Worm (Caenorhabditis elegans) whole organism, L3 larva: Measurements from ENCODE around the gene tps-2.

Experiments
- R02D3.7 ChIP-seq: fragments of 150-350 bp; optimal IDR thresholded peaks from 2 replicates; lab custom pipeline; 2014; ENCODE audit warnings: missing biosample characterization, missing genetic modification characterization
- ZK546.5 ChIP-seq: sonication (generic microtip); optimal IDR thresholded peaks from 2 replicates; lab custom pipeline; 2017; ENCODE audit warnings: missing biosample characterization, missing genetic modification characterization
- aly-2 ChIP-seq: fragments of 150-350 bp; optimal IDR thresholded peaks from 2 replicates; lab custom pipeline; 2014; ENCODE audit warnings: missing biosample characterization, missing genetic modification characterization
- ama-1 ChIP-seq: fragments of 150-350 bp; optimal IDR thresholded peaks from 2 replicates; lab custom pipeline; 2018
- ceh-16 ChIP-seq: sonication (generic microtip); optimal IDR thresholded peaks from 2 replicates; lab custom pipeline; 2017; ENCODE audit warnings: missing biosample characterization, missing genetic modification characterization
- ceh-28 ChIP-seq: fragments of 150-350 bp; optimal IDR thresholded peaks from 2 replicates; lab custom pipeline; 2014; ENCODE audit warnings: missing biosample characterization, missing genetic modification reagents, missing genetic modification characterization
- ceh-82 ChIP-seq: fragments of 150-350 bp; optimal IDR thresholded peaks from 2 replicates; lab custom pipeline; 2014; ENCODE audit warnings: missing biosample characterization, missing genetic modification characterization
- ceh-9 ChIP-seq: sonication (generic microtip); optimal IDR thresholded peaks from 2 replicates; lab custom pipeline; 2018; ENCODE audit warnings: missing biosample characterization, missing genetic modification characterization
- daf-12 ChIP-seq: fragments of 150-350 bp; optimal IDR thresholded peaks from 2 replicates; lab custom pipeline; 2014; ENCODE audit warnings: missing biosample characterization, missing genetic modification reagents, missing genetic modification characterization
- egl-27 ChIP-seq: sonication (generic microtip); optimal IDR thresholded peaks from 4 replicates; lab custom pipeline; 2017; ENCODE audit warnings: missing biosample characterization, missing genetic modification reagents, missing genetic modification characterization
- egl-5 ChIP-seq: fragments of 150-350 bp; optimal IDR thresholded peaks from 2 replicates; lab custom pipeline; 2017; ENCODE audit warnings: missing biosample characterization, missing genetic modification reagents, missing genetic modification characterization, inconsistent platforms
- elt-1 ChIP-seq: fragments of 150-350 bp; optimal IDR thresholded peaks from 2 replicates; lab custom pipeline; 2014; ENCODE audit warnings: missing biosample characterization, missing genetic modification characterization
- elt-2 ChIP-seq: sonication (generic microtip); optimal IDR thresholded peaks from 2 replicates; lab custom pipeline; 2016; ENCODE audit warnings: missing genetic modification reagents, mild to moderate bottlenecking, missing genetic modification characterization, missing compliant biosample characterization
- elt-3 ChIP-seq, 3 experiments: fragments of 150-350 bp in 1 of 3; sonication (generic microtip) in 2 of 3; optimal IDR thresholded peaks; 2 replicates in 2 of 3; 4 replicates in 1 of 3; lab custom pipeline; 2014 to 2017; ENCODE audit warnings: missing biosample characterization in 3 of 3, missing genetic modification characterization in 3 of 3
- eor-1 ChIP-seq, 2 experiments: fragments of 150-350 bp; optimal IDR thresholded peaks; 2 replicates each; lab custom pipeline; 2014 to 2018; ENCODE audit warnings: missing biosample characterization in 2 of 2, missing genetic modification characterization in 2 of 2
- fkh-10 ChIP-seq: sonication (generic microtip); optimal IDR thresholded peaks from 2 replicates; lab custom pipeline; 2017; ENCODE audit warnings: missing biosample characterization, missing genetic modification reagents, missing genetic modification characterization
- fkh-2 ChIP-seq: fragments of 150-350 bp; optimal IDR thresholded peaks from 2 replicates; lab custom pipeline; 2014; ENCODE audit warnings: missing biosample characterization, missing genetic modification reagents, missing genetic modification characterization
- fos-1 ChIP-seq: fragments of 150-350 bp; optimal IDR thresholded peaks from 2 replicates; lab custom pipeline; 2014; ENCODE audit warnings: missing biosample characterization, missing genetic modification characterization
- hmg-11 ChIP-seq: sonication (generic microtip); optimal IDR thresholded peaks from 2 replicates; lab custom pipeline; 2016; ENCODE audit warnings: missing genetic modification characterization, missing compliant biosample characterization
- jun-1 ChIP-seq: fragments of 150-350 bp; optimal IDR thresholded peaks from 2 replicates; lab custom pipeline; 2014; ENCODE audit warnings: missing biosample characterization, missing genetic modification reagents, missing genetic modification characterization
- lin-15B ChIP-seq: fragments of 150-350 bp; optimal IDR thresholded peaks from 2 replicates; lab custom pipeline; 2014; ENCODE audit warnings: missing biosample characterization, missing genetic modification characterization
- lin-39 ChIP-seq: fragments of 150-350 bp; optimal IDR thresholded peaks from 2 replicates; lab custom pipeline; 2018; ENCODE audit warnings: missing biosample characterization, missing genetic modification reagents, missing genetic modification characterization
- lsy-12 ChIP-seq: sonication (generic microtip); optimal IDR thresholded peaks from 2 replicates; lab custom pipeline; 2016; ENCODE audit warnings: mild to moderate bottlenecking, missing genetic modification characterization, missing compliant biosample characterization
- mdl-1 ChIP-seq: fragments of 150-350 bp; optimal IDR thresholded peaks from 2 replicates; lab custom pipeline; 2014; ENCODE audit warnings: missing biosample characterization, missing genetic modification characterization
- mml-1 ChIP-seq: fragments of 150-350 bp; sonication (generic microtip); optimal IDR thresholded peaks from 3 replicates; lab custom pipeline; 2014; ENCODE audit warnings: missing biosample characterization, missing genetic modification characterization
- nfya-1 ChIP-seq: sonication (generic microtip); optimal IDR thresholded peaks from 2 replicates; lab custom pipeline; 2017; ENCODE audit warnings: missing genetic modification characterization, mild to moderate bottlenecking, missing compliant biosample characterization, antibody characterized with exemption, moderate library complexity; ENCODE audit not compliant: insufficient read depth
- nhr-11 ChIP-seq: fragments of 150-350 bp; optimal IDR thresholded peaks from 2 replicates; lab custom pipeline; 2014; ENCODE audit warnings: missing biosample characterization, missing genetic modification characterization
- nhr-12 ChIP-seq: fragments of 150-350 bp; optimal IDR thresholded peaks from 2 replicates; lab custom pipeline; 2014; ENCODE audit warnings: missing biosample characterization, missing genetic modification characterization
- nhr-23 ChIP-seq: fragments of 150-350 bp; optimal IDR thresholded peaks from 2 replicates; lab custom pipeline; 2014; ENCODE audit warnings: missing biosample characterization, missing genetic modification reagents, missing genetic modification characterization
- nhr-237 ChIP-seq: fragments of 150-350 bp; optimal IDR thresholded peaks from 2 replicates; lab custom pipeline; 2014; ENCODE audit warnings: missing biosample characterization, missing genetic modification characterization
- nhr-25 ChIP-seq: sonication (generic microtip); optimal IDR thresholded peaks from 2 replicates; lab custom pipeline; 2017; ENCODE audit warnings: missing biosample characterization, missing genetic modification characterization
- nhr-28 ChIP-seq: fragments of 150-350 bp; optimal IDR thresholded peaks from 2 replicates; lab custom pipeline; 2014; ENCODE audit warnings: missing biosample characterization, missing genetic modification characterization
- nhr-43 ChIP-seq: sonication (generic microtip); optimal IDR thresholded peaks from 2 replicates; lab custom pipeline; 2016; ENCODE audit warnings: mild to moderate bottlenecking, missing genetic modification characterization, missing compliant biosample characterization; ENCODE audit not compliant: poor library complexity, severe bottlenecking
- nhr-67 ChIP-seq: fragments of 150-350 bp; optimal IDR thresholded peaks from 2 replicates; lab custom pipeline; 2014; ENCODE audit warnings: missing biosample characterization, missing genetic modification characterization
- nhr-76 ChIP-seq: fragments of 150-350 bp; sonication (generic microtip); optimal IDR thresholded peaks from 5 replicates; lab custom pipeline; 2014; ENCODE audit warnings: missing biosample characterization, missing genetic modification characterization
- nhr-77 ChIP-seq: fragments of 150-350 bp; optimal IDR thresholded peaks from 2 replicates; lab custom pipeline; 2014; ENCODE audit warnings: missing biosample characterization, missing genetic modification characterization
- pha-4 ChIP-seq: fragments of 150-350 bp; optimal IDR thresholded peaks from 2 replicates; lab custom pipeline; 2014; ENCODE audit warnings: missing biosample characterization, missing genetic modification reagents, missing genetic modification characterization
- pqm-1 ChIP-seq: fragments of 150-350 bp; optimal IDR thresholded peaks from 2 replicates; lab custom pipeline; 2017; ENCODE audit warnings: missing biosample characterization, missing genetic modification characterization, inconsistent platforms
- sea-2 ChIP-seq: fragments of 150-350 bp; sonication (generic microtip); optimal IDR thresholded peaks from 4 replicates; lab custom pipeline; 2014; ENCODE audit warnings: missing biosample characterization, missing genetic modification reagents, missing genetic modification characterization
- skn-1 ChIP-seq: fragments of 150-350 bp; optimal IDR thresholded peaks from 2 replicates; lab custom pipeline; 2014; ENCODE audit warnings: missing biosample characterization, missing genetic modification characterization
- snpc-4 ChIP-seq: fragments of 150-350 bp; optimal IDR thresholded peaks from 2 replicates; lab custom pipeline; 2014; ENCODE audit warnings: missing biosample characterization, missing genetic modification characterization
- tbx-2 ChIP-seq: sonication (generic microtip); optimal IDR thresholded peaks from 2 replicates; lab custom pipeline; 2016; ENCODE audit warnings: mild to moderate bottlenecking, missing genetic modification characterization, missing compliant biosample characterization
- unc-39 ChIP-seq: sonication (generic microtip); optimal IDR thresholded peaks from 4 replicates; lab custom pipeline; 2017; ENCODE audit warnings: missing biosample characterization, missing genetic modification characterization
- unc-62 ChIP-seq: fragments of 150-350 bp; sonication (generic microtip); optimal IDR thresholded peaks from 4 replicates; lab custom pipeline; 2014; ENCODE audit warnings: missing biosample characterization, missing genetic modification reagents, missing genetic modification characterization
- zag-1 ChIP-seq: fragments of 150-350 bp; optimal IDR thresholded peaks from 2 replicates; lab custom pipeline; 2014; ENCODE audit warnings: missing biosample characterization, missing genetic modification characterization
- ztf-11 ChIP-seq: fragments of 150-350 bp; optimal IDR thresholded peaks from 2 replicates; lab custom pipeline; 2014; ENCODE audit warnings: missing biosample characterization, missing genetic modification characterization
- ztf-4 ChIP-seq: fragments of 150-350 bp; optimal IDR thresholded peaks from 2 replicates; lab custom pipeline; 2014; ENCODE audit warnings: missing biosample characterization, missing genetic modification characterization

Gene tps-2

DNA sequence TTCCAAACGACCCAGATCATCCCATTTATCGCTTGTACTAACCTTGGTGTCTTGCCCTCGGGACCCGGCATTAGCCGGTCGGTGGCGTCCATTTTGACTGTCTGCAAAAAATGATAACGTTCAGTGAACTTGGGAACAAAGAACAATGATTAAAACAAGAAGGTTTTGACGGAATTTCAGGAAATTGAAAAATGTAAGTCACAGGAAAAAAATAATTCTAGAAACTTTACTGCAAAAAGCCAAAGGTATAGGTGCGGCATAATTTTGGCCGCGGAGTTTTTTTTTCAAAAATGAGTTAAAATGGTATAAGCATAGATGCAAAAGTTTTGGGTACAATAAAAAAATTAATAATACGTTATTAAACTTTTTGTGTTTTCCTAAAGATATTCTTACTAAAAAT is 43.3 kb downstream of the tps-2 start, which contains the start of gene atgp-2:
Gene atgp-2 (minus strand): TSS at position 101 of the 400 bp plus-strand sequence.
- TF ChIP-seq pqm-1 (tag; lab: Kevin White, UChicago): no peak
- TF ChIP-seq sea-2 (GFP tag; lab: Kevin White, UChicago): no peak
- no peak for TF ChIP-seq lin-39
- no peak for TF ChIP-seq skn-1 (tag; lab: Kevin White, UChicago)
- TF ChIP-seq nfya-1: no peak
- TF ChIP-seq nhr-67 (tag; lab: Kevin White, UChicago): no peak
- TF ChIP-seq nhr-76 (tag; lab: Kevin White, UChicago): no peak
- TF ChIP-seq pha-4: no peak
- no peak for TF ChIP-seq ama-1 (lab: Kevin White, UChicago)
- TF ChIP-seq R02D3.7 (tag; lab: Kevin White, UChicago): no peak
- TF ChIP-seq mdl-1: no peak

DNA sequence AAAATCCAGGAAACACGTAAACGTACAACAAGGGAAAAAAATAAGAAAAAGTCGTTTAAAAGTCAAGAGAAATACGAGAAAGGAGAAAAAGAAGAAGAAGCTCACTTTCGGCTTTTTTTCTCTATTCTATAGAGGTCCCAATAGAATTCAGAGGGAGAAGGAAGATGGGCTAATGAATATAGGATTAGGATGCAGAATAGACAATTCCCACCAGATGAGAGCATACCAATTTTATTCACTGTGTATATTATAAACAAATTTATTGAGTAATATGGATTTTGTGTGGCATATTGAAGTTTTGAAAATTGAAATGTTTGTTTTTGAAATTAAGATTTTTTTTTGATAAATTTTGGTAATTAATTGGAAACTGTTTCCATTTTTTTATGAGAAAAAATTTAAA is 43.8 kb downstream of the tps-2 start:
- no peak for TF ChIP-seq ZK546.5 (tag; lab: Kevin White, UChicago)
- TF ChIP-seq tbx-2 (tag; lab: Kevin White, UChicago): no peak
- TF ChIP-seq nhr-23 (tag; lab: Kevin White, UChicago): no peak
- TF ChIP-seq fos-1 (tag; lab: Kevin White, UChicago): no peak
- no peak for TF ChIP-seq sea-2 (GFP tag; lab: Kevin White, UChicago)
- TF ChIP-seq mdl-1: no peak
- no peak for TF ChIP-seq zag-1 (tag; lab: Kevin White, UChicago)
- TF ChIP-seq fkh-10: no peak
- TF ChIP-seq nfya-1: no peak
- TF ChIP-seq hmg-11 (tag; lab: Kevin White, UChicago): no peak
- no peak for TF ChIP-seq nhr-28 (tag; lab: Kevin White, UChicago)
- no peak for TF ChIP-seq snpc-4 (tag; lab: Kevin White, UChicago)
- TF ChIP-seq pqm-1 (tag; lab: Kevin White, UChicago): no peak
- TF ChIP-seq ceh-28: no peak

DNA sequence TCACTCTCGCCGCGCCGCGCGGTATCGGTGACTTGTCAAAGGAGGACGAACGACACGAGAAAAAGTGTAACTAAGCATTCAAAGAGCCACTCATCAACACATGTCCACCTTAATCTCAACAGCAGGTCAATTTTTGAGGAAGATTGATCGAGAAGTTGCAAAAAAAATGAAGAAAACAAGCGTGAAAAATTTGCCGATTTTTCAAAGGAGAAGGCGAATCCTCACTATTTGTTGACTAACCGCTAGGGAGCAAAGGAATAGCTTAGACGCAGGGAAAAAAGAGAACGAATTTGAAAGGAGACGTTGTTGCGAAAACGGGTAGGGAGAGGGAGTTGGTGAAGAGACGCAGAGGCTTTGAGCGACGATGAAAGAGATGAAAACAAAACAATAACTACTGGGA is 44.6 kb downstream of the tps-2 start:
- TF ChIP-seq nfya-1: peak; percentile 57
- TF ChIP-seq nhr-28 (tag; lab: Kevin White, UChicago): no peak
- peak; percentile 68 for TF ChIP-seq snpc-4 (tag; lab: Kevin White, UChicago)
- TF ChIP-seq nhr-12 (tag; lab: Kevin White, UChicago): no peak
- no peak for TF ChIP-seq ceh-16 (tag; lab: Kevin White, UChicago)
- TF ChIP-seq nhr-76 (tag; lab: Kevin White, UChicago): no peak
- no peak for TF ChIP-seq ama-1 (lab: Kevin White, UChicago)
- no peak for TF ChIP-seq ceh-82 (tag; lab: Kevin White, UChicago)
- no peak for TF ChIP-seq ztf-11 (tag; lab: Kevin White, UChicago)
- no peak for TF ChIP-seq mdl-1
- no peak for TF ChIP-seq lin-15B (tag; lab: Kevin White, UChicago)
- TF ChIP-seq zag-1 (tag; lab: Kevin White, UChicago): no peak
- TF ChIP-seq nhr-67 (tag; lab: Kevin White, UChicago): no peak
- TF ChIP-seq egl-27 (tag; lab: Kevin White, UChicago): no peak
- peak; percentile 21 for TF ChIP-seq nhr-43
- no peak for TF ChIP-seq daf-12
- no peak for TF ChIP-seq ceh-28
- TF ChIP-seq ztf-4 (tag; lab: Kevin White, UChicago): no peak
- TF ChIP-seq pqm-1 (tag; lab: Kevin White, UChicago): no peak
- no peak for TF ChIP-seq jun-1 (tag; lab: Kevin White, UChicago)
- TF ChIP-seq sea-2 (GFP tag; lab: Kevin White, UChicago): no peak
- no peak for TF ChIP-seq elt-3 (tag; optimal IDR thresholded peaks at IDR 0.05; lab: Kevin White, UChicago)
- no peak for TF ChIP-seq R02D3.7 (tag; lab: Kevin White, UChicago)
- no peak for TF ChIP-seq nhr-77 (tag; lab: Kevin White, UChicago)
- TF ChIP-seq fkh-2 (tag; lab: Kevin White, UChicago): no peak
- no peak for TF ChIP-seq elt-1 (tag; lab: Kevin White, UChicago)
- peak; percentile 61 for TF ChIP-seq egl-5 (tag; lab: Kevin White, UChicago)
- TF ChIP-seq fkh-10: no peak
- TF ChIP-seq aly-2: no peak
- no peak for TF ChIP-seq fos-1 (tag; lab: Kevin White, UChicago)
- peak; percentile 51 for TF ChIP-seq pha-4
- TF ChIP-seq eor-1 (tag; optimal IDR thresholded peaks at IDR 0.05; lab: Kevin White, UChicago): no peak
- TF ChIP-seq unc-39 (tag; lab: Kevin White, UChicago): no peak
- no peak for TF ChIP-seq elt-2 (tag; lab: Kevin White, UChicago)
- peak; percentile 25 for TF ChIP-seq nhr-25 (tag; lab: Kevin White, UChicago)
- no peak for TF ChIP-seq tbx-2 (tag; lab: Kevin White, UChicago)
- peak; percentile 79 for TF ChIP-seq hmg-11 (tag; lab: Kevin White, UChicago)
- TF ChIP-seq unc-62: peak; percentile 62
- TF ChIP-seq skn-1 (tag; lab: Kevin White, UChicago): no peak
- TF ChIP-seq nhr-237 (tag; lab: Kevin White, UChicago): no peak
- no peak for TF ChIP-seq nhr-23 (tag; lab: Kevin White, UChicago)
- no peak for TF ChIP-seq ZK546.5 (tag; lab: Kevin White, UChicago)
- TF ChIP-seq ceh-9 (tag; lab: Kevin White, UChicago): no peak
- peak; percentile 84 for TF ChIP-seq lin-39
- TF ChIP-seq nhr-11 (tag; lab: Kevin White, UChicago): no peak
- no peak for TF ChIP-seq lsy-12 (tag; lab: Kevin White, UChicago)
- TF ChIP-seq mml-1 (tag; lab: Kevin White, UChicago): no peak
